Fruit fly (Drosophila melanogaster): ENCODE measurements around the gene CG6834.

Gene CG6834

dm6 chr3R:11650105-11651039 lies 37.6 kb downstream of the CG6834 start, which contains the start of the genes Csk and Elp1 (continued):
- TF ChIP-seq CG10431 (GFP tag; optimal IDR thresholded peaks at IDR 0.05) (no peak), Mad (GFP tag; optimal IDR thresholded peaks at IDR 0.05) (peak; percentile 41), sisA (GFP tag; IDR thresholded peaks at IDR 0.05) (no peak; the same call in 1 of the 2 replicates), CG4404 (GFP tag; IDR thresholded peaks at IDR 0.05) (no peak), Ravus (GFP tag; IDR thresholded peaks at IDR 0.05) (no peak), CG30431 (GFP tag; optimal IDR thresholded peaks at IDR 0.05) (peak; percentile 26), Lpt (GFP tag; optimal IDR thresholded peaks at IDR 0.05) (no peak), CG12942 (GFP tag; optimal IDR thresholded peaks at IDR 0.05) (peak; percentile 56), caup (GFP tag; optimal IDR thresholded peaks at IDR 0.05; ENCODE audit: severe bottlenecking) (peak; percentile 17), CoRest (tag; optimal IDR thresholded peaks at IDR 0.05) (peak; percentile 78), CG6272 (GFP tag; IDR thresholded peaks at IDR 0.05) (peak; percentile 33; the same call in 1 of the 2 replicates), CG31441 (GFP tag; IDR thresholded peaks at IDR 0.05) (peak; percentile 66; the same call in 1 of the 2 replicates), Mrtf (GFP tag; IDR thresholded peaks at IDR 0.05) (no peak), Fer2 (tag; optimal IDR thresholded peaks at IDR 0.05) (peak; percentile 33), CG6683 (GFP tag; optimal IDR thresholded peaks at IDR 0.05) (no peak), wor (GFP tag; IDR thresholded peaks at IDR 0.05) (no peak), PHDP (tag; optimal IDR thresholded peaks at IDR 0.05) (peak; percentile 52), Usf (GFP tag; optimal IDR thresholded peaks at IDR 0.05) (no peak), stc (GFP tag; IDR thresholded peaks at IDR 0.05) (no peak), ab (GFP tag; optimal IDR thresholded peaks at IDR 0.05) (peak; percentile 23), Dfd (GFP tag; optimal IDR thresholded peaks at IDR 0.05) (no peak), salm (tag; optimal IDR thresholded peaks at IDR 0.05) (no peak), CG10274 (GFP tag; optimal IDR thresholded peaks at IDR 0.05) (no peak), mam (GFP tag; optimal IDR thresholded peaks at IDR 0.05) (peak; percentile 20), danr (GFP tag; IDR thresholded peaks at IDR 0.05) (no peak), hb (GFP tag; IDR thresholded peaks at IDR 0.05; ENCODE audit: partially characterized antibody) (no peak), CG12104 (GFP tag; optimal IDR thresholded peaks at IDR 0.05) (peak; percentile 68), H2.0 (GFP tag; IDR thresholded peaks at IDR 0.05) (0 out of 2 replicates have a peak, but pooled peaks have one; percentile 17), Opbp (GFP tag; IDR thresholded peaks at IDR 0.05; ENCODE audit: partially characterized antibody) (0 out of 3 replicates have a peak, but pooled peaks have one; percentile 12), HHEX (GFP tag; optimal IDR thresholded peaks at IDR 0.05) (peak; percentile 26), Ada2b (GFP tag; IDR thresholded peaks at IDR 0.05) (no peak; the same call in 1 of the 2 replicates), zfh1 (GFP tag; IDR thresholded peaks at IDR 0.05) (0 out of 3 replicates have a peak, but pooled peaks have one; percentile 49), CG3847 (GFP tag; IDR thresholded peaks at IDR 0.05) (peak; percentile 88), Tbp (GFP tag; optimal IDR thresholded peaks at IDR 0.05) (no peak), disco-r (GFP tag; optimal IDR thresholded peaks at IDR 0.05) (no peak), CG12155 (GFP tag; optimal IDR thresholded peaks at IDR 0.05) (peak; percentile 57), lbe (GFP tag; optimal IDR thresholded peaks at IDR 0.05) (peak; percentile 12), tin (GFP tag; optimal IDR thresholded peaks at IDR 0.05) (peak; percentile 41), CG6765 (GFP tag; optimal IDR thresholded peaks at IDR 0.05) (no peak), bsh (GFP tag; optimal IDR thresholded peaks at IDR 0.05) (peak in 1 of 2 experiments; percentile 40), Lhr (GFP tag; optimal IDR thresholded peaks at IDR 0.05) (peak; percentile 69), gsb-n (tag; optimal IDR thresholded peaks at IDR 0.05) (peak; percentile 43), ken (GFP tag; IDR thresholded peaks at IDR 0.05) (peak; percentile 58; the same call in 1 of the 3 replicates), crp (GFP tag; optimal IDR thresholded peaks at IDR 0.05) (peak in 1 of 2 experiments; percentile 53), CG6854 (GFP tag; optimal IDR thresholded peaks at IDR 0.05) (no peak), sens (GFP tag) (peak; percentile 86), btn (GFP tag; optimal IDR thresholded peaks at IDR 0.05) (no peak), fd96Cb (tag; optimal IDR thresholded peaks at IDR 0.05) (peak; percentile 7), klu (GFP tag; IDR thresholded peaks at IDR 0.05) (no peak)
